Worm (Caenorhabditis elegans) whole organism, young adult: ENCODE data around the gene Y73B3A.4.
"Not testable (repeated sequence)": the region's sequence is repeated elsewhere in the genome, so short reads cannot be mapped to it uniquely, and the experiment has no call there.

Experiments
- B0019.2 ChIP-seq: fragments of 200-800 bp; sonication (Bioruptor generic); conservative IDR thresholded peaks from 2 replicates; pipeline ENCODE4 v1.3.6; 2022; ENCODE audit warnings: missing genetic modification reagents, missing genetic modification characterization, missing compliant biosample characterization
- B0336.3 ChIP-seq: fragments of 200-800 bp; sonication (Bioruptor generic); IDR thresholded peaks from 2 replicates; pipeline ENCODE4 v1.3.6; 2022; ENCODE audit warnings: missing genetic modification characterization, missing compliant biosample characterization
- D2030.7 ChIP-seq: fragments of 200-800 bp; sonication (Bioruptor generic); IDR thresholded peaks from 2 replicates; pipeline ENCODE4 v1.3.6; 2022; ENCODE audit warnings: missing genetic modification reagents, missing genetic modification characterization, missing compliant biosample characterization
- F33H1.4 ChIP-seq: fragments of 200-800 bp; sonication (Bioruptor generic); IDR thresholded peaks from 2 replicates; pipeline ENCODE4 v1.3.6; 2022; ENCODE audit warnings: missing genetic modification reagents, missing genetic modification characterization, missing compliant biosample characterization
- F57C9.4 ChIP-seq: sonication (generic microtip); optimal IDR thresholded peaks from 2 replicates; lab custom pipeline; 2017; ENCODE audit warnings: mild to moderate bottlenecking, missing genetic modification characterization, missing compliant biosample characterization
- T07F8.4 ChIP-seq: sonication (generic microtip); optimal IDR thresholded peaks from 2 replicates; lab custom pipeline; 2016; ENCODE audit warnings: mild to moderate bottlenecking, missing genetic modification characterization, moderate library complexity, missing compliant biosample characterization
- Y67H2A.10 ChIP-seq: fragments of 200-800 bp; sonication (Bioruptor generic); conservative IDR thresholded peaks from 2 replicates; pipeline ENCODE4 v1.3.6; 2022; ENCODE audit warnings: missing genetic modification reagents, missing genetic modification characterization, missing compliant biosample characterization
- Y95B8A.8 ChIP-seq: fragments of 200-800 bp; sonication (Bioruptor generic); IDR thresholded peaks from 2 replicates; pipeline ENCODE4 v1.3.6; 2022; ENCODE audit warnings: missing genetic modification reagents, missing genetic modification characterization, missing compliant biosample characterization
- akir-1 ChIP-seq: fragments of 200-800 bp; sonication (Bioruptor generic); optimal IDR thresholded peaks from 2 replicates; lab custom pipeline; 2018; ENCODE audit warnings: mild to moderate bottlenecking, missing genetic modification characterization, moderate library complexity, missing compliant biosample characterization
- athp-1 ChIP-seq: sonication (generic microtip); optimal IDR thresholded peaks from 2 replicates; lab custom pipeline; 2017; ENCODE audit warnings: mild to moderate bottlenecking, missing genetic modification characterization, missing compliant biosample characterization
- attf-5 ChIP-seq: fragments of 200-800 bp; sonication (Bioruptor generic); optimal IDR thresholded peaks from 2 replicates; lab custom pipeline; 2018; ENCODE audit warnings: mild to moderate bottlenecking, missing genetic modification characterization, missing compliant biosample characterization
- cebp-1 ChIP-seq, 2 experiments: fragments of 200-800 bp in 1 of 2; sonication (Bioruptor generic) in 1 of 2; sonication (generic microtip) in 1 of 2; IDR thresholded peaks in 1 of 2; optimal IDR thresholded peaks in 1 of 2; 2 replicates each; pipeline versions ENCODE4 v1.3.6 to Lab custom; 2017 to 2022; ENCODE audit warnings: missing compliant biosample characterization in 2 of 2, missing genetic modification characterization in 2 of 2, mild to moderate bottlenecking in 1 of 2, missing genetic modification reagents in 1 of 2, moderate library complexity in 1 of 2
- ceh-40 ChIP-seq: fragments of 200-800 bp; sonication (Bioruptor generic); IDR thresholded peaks from 2 replicates; pipeline ENCODE4 v1.3.6; 2022; ENCODE audit warnings: missing genetic modification characterization, missing compliant biosample characterization
- die-1 ChIP-seq: sonication (generic microtip); optimal IDR thresholded peaks from 2 replicates; lab custom pipeline; 2016; ENCODE audit warnings: missing genotype, mild to moderate bottlenecking, missing genetic modification characterization, missing compliant biosample characterization
- dox-1 ChIP-seq: fragments of 200-800 bp; sonication (Bioruptor generic); IDR thresholded peaks from 2 replicates; pipeline ENCODE4 v1.3.6; 2022; ENCODE audit warnings: missing genetic modification reagents, missing genetic modification characterization, missing compliant biosample characterization
- dpff-1 ChIP-seq: sonication (generic microtip); optimal IDR thresholded peaks from 2 replicates; lab custom pipeline; 2017; ENCODE audit warnings: mild to moderate bottlenecking, missing genetic modification characterization, missing compliant biosample characterization
- ets-4 ChIP-seq: fragments of 200-800 bp; sonication (Bioruptor generic); optimal IDR thresholded peaks from 2 replicates; lab custom pipeline; 2018; ENCODE audit warnings: mild to moderate bottlenecking, missing genetic modification characterization, missing compliant biosample characterization
- hlh-12 ChIP-seq: sonication (generic microtip); optimal IDR thresholded peaks from 2 replicates; lab custom pipeline; 2016; ENCODE audit warnings: missing genetic modification characterization, missing compliant biosample characterization
- hmg-20 ChIP-seq: fragments of 200-800 bp; sonication (Bioruptor generic); IDR thresholded peaks from 2 replicates; pipeline ENCODE4 v1.3.6; 2022; ENCODE audit warnings: missing genetic modification reagents, missing genetic modification characterization, missing compliant biosample characterization
- hrde-1 ChIP-seq: sonication (generic microtip); optimal IDR thresholded peaks from 2 replicates; lab custom pipeline; 2016; ENCODE audit warnings: missing genetic modification characterization, mild to moderate bottlenecking, missing compliant biosample characterization, moderate library complexity, missing genotype, missing genetic modification reagents, borderline replicate concordance
- lag-1 ChIP-seq: fragments of 200-800 bp; sonication (Bioruptor generic); IDR thresholded peaks from 2 replicates; pipeline ENCODE4 v1.3.6; 2022; ENCODE audit warnings: missing genetic modification reagents, missing genetic modification characterization, missing compliant biosample characterization
- lin-35 ChIP-seq, 3 experiments: fragments of 150-350 bp in 2 of 3; sonication (generic microtip) in 1 of 3; optimal IDR thresholded peaks; 2 replicates each; lab custom pipeline; 2014 to 2018; ENCODE audit warnings: missing biosample characterization in 3 of 3, missing genetic modification characterization in 3 of 3, missing genetic modification reagents in 3 of 3
- lin-40 ChIP-seq: sonication (generic microtip); optimal IDR thresholded peaks from 2 replicates; lab custom pipeline; 2016; ENCODE audit warnings: missing genetic modification characterization, mild to moderate bottlenecking, missing compliant biosample characterization, missing genotype, missing genetic modification reagents
- lsy-27 ChIP-seq: sonication (generic microtip); optimal IDR thresholded peaks from 2 replicates; lab custom pipeline; 2017; ENCODE audit warnings: missing genetic modification characterization, mild to moderate bottlenecking, missing compliant biosample characterization, antibody characterized with exemption, missing genotype, borderline replicate concordance; ENCODE audit not compliant: insufficient read depth
- madf-10 ChIP-seq: sonication (generic microtip); optimal IDR thresholded peaks from 2 replicates; lab custom pipeline; 2016; ENCODE audit warnings: mild to moderate bottlenecking, missing genetic modification characterization, missing compliant biosample characterization
- mes-4 ChIP-seq: sonication (generic microtip); optimal IDR thresholded peaks from 2 replicates; lab custom pipeline; 2016; ENCODE audit warnings: missing genotype, missing genetic modification characterization, missing compliant biosample characterization
- nhr-120 ChIP-seq: fragments of 200-800 bp; sonication (Bioruptor generic); IDR thresholded peaks from 2 replicates; pipeline ENCODE4 v1.3.6; 2022; ENCODE audit warnings: missing genetic modification characterization, missing compliant biosample characterization
- rec-8 ChIP-seq, 2 experiments: sonication (generic microtip); optimal IDR thresholded peaks; 2 replicates each; lab custom pipeline; 2016; ENCODE audit warnings: mild to moderate bottlenecking in 2 of 2, missing genetic modification characterization in 2 of 2, missing genetic modification reagents in 2 of 2, missing genotype in 2 of 2, missing biosample characterization in 1 of 2, missing compliant biosample characterization in 1 of 2, moderate library complexity in 1 of 2
- snpc-1.1 ChIP-seq: sonication (generic microtip); optimal IDR thresholded peaks from 2 replicates; lab custom pipeline; 2017; ENCODE audit warnings: missing genetic modification characterization, mild to moderate bottlenecking, missing compliant biosample characterization, antibody characterized with exemption, moderate library complexity, missing genotype, missing genetic modification reagents; ENCODE audit not compliant: insufficient read depth
- somi-1 ChIP-seq: fragments of 200-800 bp; sonication (Bioruptor generic); optimal IDR thresholded peaks from 2 replicates; lab custom pipeline; 2018; ENCODE audit warnings: mild to moderate bottlenecking, missing genetic modification characterization, missing compliant biosample characterization
- tlf-1 ChIP-seq: fragments of 200-800 bp; sonication (Bioruptor generic); optimal IDR thresholded peaks from 2 replicates; lab custom pipeline; 2018; ENCODE audit warnings: mild to moderate bottlenecking, missing genetic modification characterization, missing compliant biosample characterization
- unc-130 ChIP-seq: sonication (generic microtip); optimal IDR thresholded peaks from 2 replicates; lab custom pipeline; 2016; ENCODE audit warnings: missing genetic modification reagents, missing genetic modification characterization, missing compliant biosample characterization
- ztf-6 ChIP-seq: fragments of 200-800 bp; sonication (Bioruptor generic); IDR thresholded peaks from 2 replicates; pipeline ENCODE4 v1.3.6; 2022; ENCODE audit warnings: missing genetic modification reagents, missing genetic modification characterization, missing compliant biosample characterization

The Y73B3A.4 gene

DNA sequence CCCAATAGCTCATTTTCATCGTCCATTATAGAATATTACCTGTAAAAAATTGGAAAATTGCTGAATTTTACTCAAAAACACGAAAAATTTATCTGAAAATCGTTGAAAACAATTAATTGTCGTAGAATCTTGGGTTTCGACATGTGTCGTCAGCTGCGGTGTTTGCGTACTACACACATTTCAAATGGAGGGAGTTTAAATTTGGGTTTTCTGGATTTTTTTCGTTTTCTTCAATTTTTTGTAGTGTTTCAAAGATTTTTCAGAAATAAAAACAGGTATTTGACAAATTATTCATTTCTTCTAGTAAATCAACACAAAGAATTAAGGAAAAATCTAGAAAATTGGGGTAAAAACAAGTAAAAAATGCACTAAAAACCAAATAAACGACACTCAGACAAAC lies at the start of gene Y73B3A.4:
Gene Y73B3A.4, minus strand, starts transcription at position 41 of the 400 bp plus-strand sequence.
- TF ChIP-seq F33H1.4 (GFP tag; lab: Robert Waterston, UW) (0 out of 2 replicates have a peak, but pooled peaks have one; percentile 20), D2030.7 (GFP tag; lab: Robert Waterston, UW) (0 out of 2 replicates have a peak, but pooled peaks have one; percentile 12)

DNA sequence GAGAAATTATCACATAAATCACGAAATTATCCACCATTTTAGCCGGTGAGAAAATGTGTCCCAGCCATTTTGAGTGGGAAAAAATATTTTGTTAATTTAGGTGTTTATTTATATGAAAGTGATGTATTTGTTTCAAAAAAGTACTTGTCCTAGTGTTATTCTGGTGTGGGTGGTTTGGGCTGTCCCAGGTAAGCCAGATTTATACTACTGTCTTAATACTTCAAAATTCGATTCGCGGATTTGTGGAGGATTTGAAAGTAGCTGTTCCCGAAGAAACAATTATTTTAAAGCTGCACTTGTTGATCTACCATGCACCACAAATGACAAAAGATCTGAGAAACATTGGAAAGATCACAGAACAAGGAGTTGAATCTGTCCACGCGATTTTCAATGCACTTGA lies 43.2 kb upstream of the Y73B3A.4 start, which contains the start of gene Y73B3A.11:
Gene Y73B3A.11, plus strand, starts transcription at position 301 of the 400 bp plus-strand sequence.
- no peak for TF ChIP-seq hmg-20 (GFP tag; lab: Robert Waterston, UW)
- TF ChIP-seq somi-1: no peak
- no peak for TF ChIP-seq die-1 (tag; lab: Kevin White, UChicago)

DNA sequence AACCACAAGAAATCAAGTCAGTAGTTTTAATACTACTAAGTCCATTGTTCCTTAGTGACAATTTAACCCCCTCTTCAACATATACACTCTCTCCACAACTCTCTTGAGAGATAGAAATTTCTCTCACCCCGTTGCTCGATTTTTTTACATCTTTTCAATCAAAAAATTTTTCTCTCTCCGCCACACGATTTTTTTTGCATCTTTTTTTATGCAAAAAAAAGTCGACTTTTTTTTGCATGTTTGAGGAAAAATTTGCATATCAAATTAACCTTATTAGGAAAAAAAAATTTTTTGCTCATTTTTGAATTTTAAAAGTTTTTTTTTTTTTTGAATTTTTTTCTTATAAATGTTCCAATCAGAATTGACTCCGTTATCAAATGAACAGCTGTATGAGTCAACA lies 42.3 kb upstream of the Y73B3A.4 start:
- no peak for TF ChIP-seq B0336.3 (GFP tag; lab: Robert Waterston, UW)
- no peak for TF ChIP-seq ets-4 (GFP tag; lab: Kevin White, UChicago)
- TF ChIP-seq hrde-1 (tag; lab: Kevin White, UChicago): no peak
- TF ChIP-seq dox-1: no peak
- TF ChIP-seq Y95B8A.8 (GFP tag; lab: Robert Waterston, UW): no peak
- no peak for TF ChIP-seq F57C9.4 (tag; lab: Kevin White, UChicago)
- TF ChIP-seq lsy-27 (tag; lab: Kevin White, UChicago): no peak
- TF ChIP-seq lin-35 (GFP tag; optimal IDR thresholded peaks at IDR 0.05; lab: Kevin White, UChicago): no peak
- TF ChIP-seq ceh-40: no peak
- TF ChIP-seq B0019.2 (GFP tag; lab: Robert Waterston, UW): no peak
- TF ChIP-seq somi-1: no peak

DNA sequence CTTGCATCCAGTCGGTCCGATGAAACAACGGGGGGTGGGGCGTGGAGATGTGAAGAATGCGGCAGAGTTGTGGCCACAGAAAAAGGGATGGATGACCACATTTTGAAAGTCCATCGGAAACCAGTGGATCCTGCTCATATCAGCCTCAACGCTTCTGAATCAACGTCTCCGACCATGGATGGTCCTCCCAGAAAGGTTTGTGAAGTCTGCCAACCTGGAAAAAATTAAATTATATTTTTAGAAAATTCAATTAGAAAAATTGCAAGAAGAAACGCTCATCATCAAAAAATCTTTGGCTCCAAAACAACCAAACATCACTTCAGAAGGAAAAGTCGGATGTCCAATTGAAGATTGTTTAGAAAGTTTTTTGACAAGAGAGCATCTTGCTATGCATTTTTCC lies 36.6 kb upstream of the Y73B3A.4 start, which contains the start of gene Y73B3A.8:
Gene Y73B3A.8, minus strand, starts transcription at position 101 of the 400 bp plus-strand sequence.
- TF ChIP-seq nhr-120 (GFP tag; lab: Robert Waterston, UW) (no peak), T07F8.4 (tag; lab: Kevin White, UChicago) (no peak), attf-5 (no peak), F33H1.4 (GFP tag; lab: Robert Waterston, UW) (no peak), hlh-12 (no peak), rec-8 (tag; optimal IDR thresholded peaks at IDR 0.05; lab: Kevin White, UChicago) (no peak), snpc-1.1 (no peak), unc-130 (no peak), athp-1 (no peak), madf-10 (no peak), akir-1 (GFP tag; lab: Kevin White, UChicago) (no peak), Y67H2A.10 (GFP tag; lab: Robert Waterston, UW) (no peak), lag-1 (GFP tag; lab: Robert Waterston, UW) (no peak), cebp-1 (GFP tag; IDR thresholded peaks at IDR 0.05; lab: Robert Waterston, UW) (no peak), cebp-1 (tag; optimal IDR thresholded peaks at IDR 0.05; lab: Kevin White, UChicago) (no peak), dpff-1 (tag; lab: Kevin White, UChicago) (no peak), lin-40 (no peak)

DNA sequence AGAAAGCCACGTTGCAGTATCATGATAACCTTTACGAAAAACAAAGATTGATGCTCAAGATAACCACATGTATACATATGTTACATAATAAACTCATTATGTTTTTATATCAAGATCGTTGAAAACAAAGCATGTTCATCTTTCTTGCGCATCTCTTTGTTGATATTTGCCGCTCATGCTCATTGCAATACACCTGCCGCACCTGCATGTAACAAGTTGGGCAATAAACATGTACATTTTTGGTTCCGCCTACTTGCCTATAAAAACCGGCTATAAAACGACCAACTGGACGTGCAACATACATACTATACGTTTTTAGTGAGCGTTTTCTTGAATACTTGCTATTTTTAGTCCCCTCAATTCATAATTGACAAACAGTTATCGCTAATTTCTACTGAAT lies 14.8 kb upstream of the Y73B3A.4 start, which contains the start of gene fbxa-16:
Gene fbxa-16, plus strand, starts transcription at position 301 of the 400 bp plus-strand sequence.
- not testable (repeated sequence) for TF ChIP-seq mes-4 (tag; lab: Kevin White, UChicago); ztf-6 (GFP tag; lab: Robert Waterston, UW); tlf-1 (GFP tag; lab: Kevin White, UChicago)
- TF ChIP-seq, all 124 proteins: peak for 0; not testable (repeated sequence) for 124
